Worm (Caenorhabditis elegans): Measurements from ENCODE around the gene apc-17.

DNA sequence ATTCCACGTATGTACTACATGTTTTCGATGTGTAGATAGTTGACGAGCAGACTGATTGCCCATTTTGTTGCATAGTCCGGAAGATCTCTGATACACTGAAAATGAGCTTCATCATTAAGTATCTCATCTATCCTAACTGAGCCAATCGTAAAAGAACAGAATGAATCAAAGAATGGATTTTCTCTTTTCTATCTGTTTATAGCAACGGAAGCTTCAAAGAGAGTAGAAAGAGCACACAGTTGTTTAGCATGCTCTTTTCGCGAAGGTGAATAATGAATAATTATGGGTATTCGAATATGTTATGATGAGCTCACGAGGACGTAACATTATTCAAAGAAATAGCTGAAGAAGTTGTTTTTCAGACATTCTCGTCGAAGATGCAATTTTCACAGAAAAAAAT is 3.2 kb downstream of the apc-17 start, which contains the start of gene glb-4:
- TF ChIP-seq tab-1 (GFP tag; IDR thresholded peaks at IDR 0.05) (no peak), flt-1 (GFP tag; IDR thresholded peaks at IDR 0.05) (no peak)

Measured in whole organism, midembryonic.